Fruit fly (Drosophila melanogaster): ENCODE data around the gene CG33110.

Gene CG33110

DNA sequence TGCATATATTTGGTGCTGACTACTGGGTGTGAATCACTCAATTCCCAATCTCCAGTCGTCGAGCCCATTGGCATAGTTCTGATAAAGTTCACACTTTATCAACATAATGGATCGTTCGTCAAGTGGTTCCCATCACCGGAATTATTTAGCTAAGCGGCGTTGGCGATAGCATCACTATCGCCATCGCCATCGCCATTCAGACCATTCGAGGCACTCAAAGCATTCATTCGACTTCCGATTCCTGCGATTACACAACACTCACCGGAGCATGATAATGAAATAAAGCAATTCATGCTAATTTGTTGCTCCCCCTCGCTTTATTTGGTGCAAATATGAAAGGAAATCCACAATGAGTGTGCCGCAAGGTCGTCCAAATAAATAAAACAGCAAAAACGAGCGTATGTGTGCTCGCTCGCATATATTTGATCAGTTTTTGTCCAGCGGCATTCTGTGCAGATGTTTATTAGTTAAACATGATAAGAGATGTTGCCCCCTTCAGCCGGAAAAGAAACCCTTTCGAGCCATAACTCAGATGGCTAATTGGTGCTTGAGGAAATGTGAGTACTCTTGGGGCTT, 25.4 kb downstream of the CG33110 start:
- TF ChIP-seq psq (GFP tag; optimal IDR thresholded peaks at IDR 0.05) (no peak), Sp1 (GFP tag; optimal IDR thresholded peaks at IDR 0.05) (no peak), GATAd (GFP tag; optimal IDR thresholded peaks at IDR 0.05) (no peak)

DNA sequence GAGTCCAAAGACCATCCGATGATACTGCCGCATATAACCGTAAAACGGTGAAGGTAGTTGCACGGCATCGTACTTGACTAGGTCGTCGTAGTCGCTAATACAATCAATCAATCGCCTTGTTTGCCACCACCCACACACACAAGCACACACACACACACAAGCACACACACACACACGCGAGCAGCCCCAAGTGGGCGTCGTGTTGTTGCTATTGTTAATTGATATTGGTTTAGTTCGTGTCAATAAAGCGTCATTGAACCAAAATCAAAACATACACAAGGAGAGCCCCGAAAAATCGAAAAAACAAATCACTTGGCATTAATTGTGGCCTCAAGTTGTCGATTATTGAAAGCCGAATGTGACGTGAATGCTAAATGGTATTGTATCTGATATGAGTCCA, 26.5 kb downstream of the CG33110 start:
- no peak for TF ChIP-seq Dif (GFP tag; optimal IDR thresholded peaks at IDR 0.05; ENCODE audit: partially characterized antibody)
- TF ChIP-seq Dfd (GFP tag; optimal IDR thresholded peaks at IDR 0.05) = peak; percentile 54

DNA sequence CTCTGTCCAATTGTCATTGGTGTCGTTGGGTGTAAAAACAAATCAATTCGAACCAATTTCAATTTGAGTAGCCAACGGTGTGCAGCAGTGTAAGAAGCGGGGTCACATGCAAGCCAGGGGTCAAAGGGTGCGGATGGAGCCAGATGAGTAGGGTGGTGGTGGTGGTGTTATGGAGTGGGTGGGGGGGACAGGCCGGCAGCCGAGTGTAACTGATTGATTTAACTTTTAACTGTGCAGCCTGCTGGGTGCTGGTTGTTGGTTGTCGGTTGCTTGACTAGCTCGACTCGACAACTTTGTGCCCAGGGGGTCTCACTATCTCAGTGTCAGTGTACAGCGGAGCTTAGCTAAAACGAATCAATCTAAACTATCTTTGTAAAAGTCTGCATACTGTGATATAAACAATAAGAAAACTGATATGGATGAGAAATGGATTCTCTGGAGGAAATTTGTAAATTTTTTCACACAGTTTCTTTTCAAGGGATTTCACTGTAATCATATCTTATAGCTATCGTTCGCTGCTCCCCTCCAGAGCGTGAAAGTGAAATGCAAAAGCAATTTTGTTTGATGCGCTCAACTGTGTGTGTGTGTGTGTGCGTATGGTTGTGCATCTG, 27.5 kb downstream of the CG33110 start:
- TF ChIP-seq HLH106 (tag; optimal IDR thresholded peaks at IDR 0.05) = peak; percentile 53
- TF ChIP-seq foxo (GFP tag; optimal IDR thresholded peaks at IDR 0.05) = no peak

DNA sequence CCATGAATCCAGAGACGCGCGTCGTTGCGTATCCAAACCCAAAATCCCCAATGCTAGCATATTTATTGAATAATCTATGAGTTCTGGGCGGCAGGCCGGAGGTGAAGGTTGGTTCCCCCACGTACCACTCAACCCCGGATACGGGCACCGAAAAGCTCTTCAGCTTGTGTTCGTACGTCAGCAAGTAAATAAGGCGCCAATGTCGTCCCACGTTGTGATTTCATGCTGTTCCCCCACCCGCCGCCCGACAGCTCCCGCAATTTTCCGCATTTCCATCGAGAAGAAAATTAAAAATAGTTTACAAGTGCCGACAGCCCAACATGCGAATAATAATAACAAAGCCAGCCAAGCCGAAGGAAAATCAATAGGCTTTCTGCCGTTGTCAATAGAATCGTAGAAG, 28.8 kb downstream of the CG33110 start:
- TF ChIP-seq Sp1 (GFP tag; optimal IDR thresholded peaks at IDR 0.05) (no peak), sv (GFP tag; optimal IDR thresholded peaks at IDR 0.05) (no peak), N (GFP tag; optimal IDR thresholded peaks at IDR 0.05) (no peak), jim (GFP tag; optimal IDR thresholded peaks at IDR 0.05) (no peak), Hr78 (GFP tag; optimal IDR thresholded peaks at IDR 0.05) (no peak), CG32264 (GFP tag; optimal IDR thresholded peaks at IDR 0.05) (no peak), Hr83 (GFP tag; optimal IDR thresholded peaks at IDR 0.05; ENCODE audit: poor library complexity, severe bottlenecking) (no peak), psq (GFP tag; optimal IDR thresholded peaks at IDR 0.05) (no peak), Dif (GFP tag; optimal IDR thresholded peaks at IDR 0.05; ENCODE audit: partially characterized antibody) (no peak), Dfd (GFP tag; optimal IDR thresholded peaks at IDR 0.05) (no peak), usp (GFP tag; optimal IDR thresholded peaks at IDR 0.05) (no peak)

DNA sequence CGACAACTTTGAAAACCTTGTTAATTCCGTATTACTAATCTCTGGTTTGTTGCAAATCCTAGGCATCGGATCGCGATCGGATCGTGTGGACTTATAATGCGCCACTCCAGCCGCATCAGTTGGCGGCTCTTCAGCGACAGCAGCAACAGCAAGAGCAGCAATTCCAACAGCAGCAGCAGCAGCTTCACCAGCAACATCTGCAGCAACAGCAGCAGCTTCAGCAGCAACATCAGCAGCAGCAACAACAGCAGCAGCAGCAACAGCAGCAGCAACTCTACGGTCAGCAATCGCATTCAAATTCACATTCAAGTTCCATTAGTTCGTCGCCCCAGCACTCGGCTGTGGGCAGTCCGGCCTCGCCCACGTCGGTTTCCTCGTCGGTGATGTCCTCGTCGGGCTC, 32.8 kb downstream of the CG33110 start:
- no peak for TF ChIP-seq GATAd (GFP tag; optimal IDR thresholded peaks at IDR 0.05)
- TF ChIP-seq Dfd (GFP tag; optimal IDR thresholded peaks at IDR 0.05) = peak; percentile 90

DNA sequence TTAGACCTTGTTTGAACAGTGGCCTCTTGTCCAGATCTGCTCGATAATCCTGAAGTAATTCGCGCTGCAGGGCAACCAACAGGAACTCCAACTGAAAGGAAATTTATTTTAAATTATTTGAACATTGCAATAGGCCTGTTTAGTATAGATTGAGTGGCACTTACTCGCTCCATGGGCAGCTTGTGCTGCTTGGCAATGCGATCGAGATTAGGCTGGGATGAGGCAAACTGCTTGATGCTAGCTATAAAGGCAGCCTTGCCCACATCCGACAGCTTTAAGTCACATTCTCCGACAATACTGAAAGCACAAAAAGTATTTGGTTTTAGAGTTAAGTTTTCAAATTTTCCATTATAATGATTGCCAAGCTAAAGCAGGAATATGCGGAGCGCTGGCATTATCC, 39.2 kb downstream of the CG33110 start, which contains the start of gene CG13843:
CG13843 (plus strand) TSS at position 301 of the 400 bp plus-strand sequence.
- TF ChIP-seq psq (GFP tag; optimal IDR thresholded peaks at IDR 0.05) (no peak), dsf (GFP tag; optimal IDR thresholded peaks at IDR 0.05; ENCODE audit: borderline replicate concordance) (no peak), fru (GFP tag; optimal IDR thresholded peaks at IDR 0.05) (no peak)

DNA sequence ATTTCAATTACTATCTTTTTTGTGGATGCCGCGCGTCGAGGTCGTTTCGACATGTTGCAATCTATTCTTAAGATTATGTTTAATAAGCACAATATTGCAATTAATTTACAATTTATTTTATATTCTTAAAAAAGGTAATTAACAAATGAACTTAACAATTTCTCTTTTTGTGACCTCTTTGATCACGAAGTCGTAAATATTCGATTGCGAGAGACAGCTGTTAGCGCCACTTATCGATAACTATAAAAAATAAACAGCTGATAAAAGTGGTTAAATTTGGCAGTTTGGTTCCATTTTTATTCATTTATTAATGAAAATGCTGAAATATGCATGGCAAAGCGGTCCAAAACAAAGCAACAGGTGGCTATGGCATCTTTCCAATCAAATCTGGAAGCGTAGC, 43.5 kb downstream of the CG33110 start, which contains the start of the genes CG31156 and mRRF2:
CG31156 (minus strand) TSS at position 209 of the 400 bp plus-strand sequence.
mRRF2 (plus strand) TSS at position 239 of the 400 bp plus-strand sequence.
- TF ChIP-seq br (GFP tag; optimal IDR thresholded peaks at IDR 0.05) (no peak), jim (GFP tag; optimal IDR thresholded peaks at IDR 0.05) (no peak), ey (GFP tag; optimal IDR thresholded peaks at IDR 0.05) (no peak), sv (GFP tag; optimal IDR thresholded peaks at IDR 0.05) (no peak)

DNA sequence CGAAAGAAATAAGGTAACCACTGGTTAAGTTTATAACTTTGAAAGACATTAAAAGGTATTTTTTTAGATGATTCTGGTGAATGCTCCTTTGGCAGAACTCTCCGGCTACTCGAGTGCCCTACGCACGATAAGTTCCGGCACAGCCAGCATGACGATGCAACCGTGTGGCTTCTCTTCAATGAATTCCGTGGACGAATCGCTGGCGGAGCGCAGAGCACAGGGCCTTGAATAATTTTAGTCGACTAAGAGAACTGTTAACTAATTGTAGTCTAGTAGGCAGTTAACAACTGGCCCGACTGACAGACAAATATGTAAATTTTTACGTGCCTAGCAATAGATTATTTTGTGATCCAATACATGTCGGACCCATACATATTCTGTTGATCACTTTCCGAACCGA, 46.2 kb downstream of the CG33110 start, which contains the start of gene CG31161:
CG31161 (plus strand) TSS at position 301 of the 400 bp plus-strand sequence.
- TF ChIP-seq foxo (GFP tag; optimal IDR thresholded peaks at IDR 0.05) = no peak
- no peak for TF ChIP-seq woc (GFP tag; optimal IDR thresholded peaks at IDR 0.05)
- no peak for TF ChIP-seq Vsx2 (GFP tag; optimal IDR thresholded peaks at IDR 0.05; ENCODE audit: partially characterized antibody)
- TF ChIP-seq HLH106 (tag; optimal IDR thresholded peaks at IDR 0.05) = no peak
- TF ChIP-seq Mio (GFP tag; optimal IDR thresholded peaks at IDR 0.05) = no peak
- TF ChIP-seq usp (GFP tag; optimal IDR thresholded peaks at IDR 0.05) = no peak
- TF ChIP-seq tai (GFP tag; optimal IDR thresholded peaks at IDR 0.05) = no peak
- no peak for TF ChIP-seq br (GFP tag; optimal IDR thresholded peaks at IDR 0.05)
- TF ChIP-seq Hnf4 (GFP tag; optimal IDR thresholded peaks at IDR 0.05) = no peak
- TF ChIP-seq rgr (GFP tag; optimal IDR thresholded peaks at IDR 0.05) = no peak
- TF ChIP-seq Hr78 (GFP tag; optimal IDR thresholded peaks at IDR 0.05) = no peak
- no peak for TF ChIP-seq lola (GFP tag; optimal IDR thresholded peaks at IDR 0.05)
- TF ChIP-seq Myc (optimal IDR thresholded peaks at IDR 0.05) = no peak
- no peak for TF ChIP-seq CrebA (GFP tag; optimal IDR thresholded peaks at IDR 0.05; ENCODE audit: borderline replicate concordance)
- TF ChIP-seq OdsH (GFP tag; optimal IDR thresholded peaks at IDR 0.05) = no peak
- TF ChIP-seq fru (GFP tag; optimal IDR thresholded peaks at IDR 0.05) = no peak
- TF ChIP-seq Dfd (GFP tag; optimal IDR thresholded peaks at IDR 0.05) = no peak
- TF ChIP-seq Sp1 (GFP tag; optimal IDR thresholded peaks at IDR 0.05) = no peak
